Worm (Caenorhabditis elegans) whole organism, L3 larva: ENCODE results near the gene cif-1.

Experiments
- R02D3.7 ChIP-seq: fragments of 150-350 bp; optimal IDR thresholded peaks from 2 replicates; lab custom pipeline; 2014; ENCODE audit warnings: missing biosample characterization, missing genetic modification characterization
- ZK546.5 ChIP-seq: sonication (generic microtip); optimal IDR thresholded peaks from 2 replicates; lab custom pipeline; 2017; ENCODE audit warnings: missing biosample characterization, missing genetic modification characterization
- aly-2 ChIP-seq: fragments of 150-350 bp; optimal IDR thresholded peaks from 2 replicates; lab custom pipeline; 2014; ENCODE audit warnings: missing biosample characterization, missing genetic modification characterization
- ama-1 ChIP-seq: fragments of 150-350 bp; optimal IDR thresholded peaks from 2 replicates; lab custom pipeline; 2018
- ceh-16 ChIP-seq: sonication (generic microtip); optimal IDR thresholded peaks from 2 replicates; lab custom pipeline; 2017; ENCODE audit warnings: missing biosample characterization, missing genetic modification characterization
- ceh-28 ChIP-seq: fragments of 150-350 bp; optimal IDR thresholded peaks from 2 replicates; lab custom pipeline; 2014; ENCODE audit warnings: missing biosample characterization, missing genetic modification reagents, missing genetic modification characterization
- ceh-82 ChIP-seq: fragments of 150-350 bp; optimal IDR thresholded peaks from 2 replicates; lab custom pipeline; 2014; ENCODE audit warnings: missing biosample characterization, missing genetic modification characterization
- ceh-9 ChIP-seq: sonication (generic microtip); optimal IDR thresholded peaks from 2 replicates; lab custom pipeline; 2018; ENCODE audit warnings: missing biosample characterization, missing genetic modification characterization
- daf-12 ChIP-seq: fragments of 150-350 bp; optimal IDR thresholded peaks from 2 replicates; lab custom pipeline; 2014; ENCODE audit warnings: missing biosample characterization, missing genetic modification reagents, missing genetic modification characterization
- egl-27 ChIP-seq: sonication (generic microtip); optimal IDR thresholded peaks from 4 replicates; lab custom pipeline; 2017; ENCODE audit warnings: missing biosample characterization, missing genetic modification reagents, missing genetic modification characterization
- egl-5 ChIP-seq: fragments of 150-350 bp; optimal IDR thresholded peaks from 2 replicates; lab custom pipeline; 2017; ENCODE audit warnings: missing biosample characterization, missing genetic modification reagents, missing genetic modification characterization, inconsistent platforms
- elt-2 ChIP-seq: sonication (generic microtip); optimal IDR thresholded peaks from 2 replicates; lab custom pipeline; 2016; ENCODE audit warnings: missing genetic modification reagents, mild to moderate bottlenecking, missing genetic modification characterization, missing compliant biosample characterization
- elt-3 ChIP-seq, 3 experiments: fragments of 150-350 bp in 1 of 3; sonication (generic microtip) in 2 of 3; optimal IDR thresholded peaks; 2 replicates in 2 of 3; 4 replicates in 1 of 3; lab custom pipeline; 2014 to 2017; ENCODE audit warnings: missing biosample characterization in 3 of 3, missing genetic modification characterization in 3 of 3
- eor-1 ChIP-seq, 2 experiments: fragments of 150-350 bp; optimal IDR thresholded peaks; 2 replicates each; lab custom pipeline; 2014 to 2018; ENCODE audit warnings: missing biosample characterization in 2 of 2, missing genetic modification characterization in 2 of 2
- fkh-10 ChIP-seq: sonication (generic microtip); optimal IDR thresholded peaks from 2 replicates; lab custom pipeline; 2017; ENCODE audit warnings: missing biosample characterization, missing genetic modification reagents, missing genetic modification characterization
- fkh-2 ChIP-seq: fragments of 150-350 bp; optimal IDR thresholded peaks from 2 replicates; lab custom pipeline; 2014; ENCODE audit warnings: missing biosample characterization, missing genetic modification reagents, missing genetic modification characterization
- fos-1 ChIP-seq: fragments of 150-350 bp; optimal IDR thresholded peaks from 2 replicates; lab custom pipeline; 2014; ENCODE audit warnings: missing biosample characterization, missing genetic modification characterization
- hmg-11 ChIP-seq: sonication (generic microtip); optimal IDR thresholded peaks from 2 replicates; lab custom pipeline; 2016; ENCODE audit warnings: missing genetic modification characterization, missing compliant biosample characterization
- jun-1 ChIP-seq: fragments of 150-350 bp; optimal IDR thresholded peaks from 2 replicates; lab custom pipeline; 2014; ENCODE audit warnings: missing biosample characterization, missing genetic modification reagents, missing genetic modification characterization
- lin-15B ChIP-seq: fragments of 150-350 bp; optimal IDR thresholded peaks from 2 replicates; lab custom pipeline; 2014; ENCODE audit warnings: missing biosample characterization, missing genetic modification characterization
- lin-39 ChIP-seq: fragments of 150-350 bp; optimal IDR thresholded peaks from 2 replicates; lab custom pipeline; 2018; ENCODE audit warnings: missing biosample characterization, missing genetic modification reagents, missing genetic modification characterization
- lsy-12 ChIP-seq: sonication (generic microtip); optimal IDR thresholded peaks from 2 replicates; lab custom pipeline; 2016; ENCODE audit warnings: mild to moderate bottlenecking, missing genetic modification characterization, missing compliant biosample characterization
- mdl-1 ChIP-seq: fragments of 150-350 bp; optimal IDR thresholded peaks from 2 replicates; lab custom pipeline; 2014; ENCODE audit warnings: missing biosample characterization, missing genetic modification characterization
- mml-1 ChIP-seq: fragments of 150-350 bp; sonication (generic microtip); optimal IDR thresholded peaks from 3 replicates; lab custom pipeline; 2014; ENCODE audit warnings: missing biosample characterization, missing genetic modification characterization
- nfya-1 ChIP-seq: sonication (generic microtip); optimal IDR thresholded peaks from 2 replicates; lab custom pipeline; 2017; ENCODE audit warnings: missing genetic modification characterization, mild to moderate bottlenecking, missing compliant biosample characterization, antibody characterized with exemption, moderate library complexity; ENCODE audit not compliant: insufficient read depth
- nhr-11 ChIP-seq: fragments of 150-350 bp; optimal IDR thresholded peaks from 2 replicates; lab custom pipeline; 2014; ENCODE audit warnings: missing biosample characterization, missing genetic modification characterization
- nhr-12 ChIP-seq: fragments of 150-350 bp; optimal IDR thresholded peaks from 2 replicates; lab custom pipeline; 2014; ENCODE audit warnings: missing biosample characterization, missing genetic modification characterization
- nhr-23 ChIP-seq: fragments of 150-350 bp; optimal IDR thresholded peaks from 2 replicates; lab custom pipeline; 2014; ENCODE audit warnings: missing biosample characterization, missing genetic modification reagents, missing genetic modification characterization
- nhr-25 ChIP-seq: sonication (generic microtip); optimal IDR thresholded peaks from 2 replicates; lab custom pipeline; 2017; ENCODE audit warnings: missing biosample characterization, missing genetic modification characterization
- nhr-28 ChIP-seq: fragments of 150-350 bp; optimal IDR thresholded peaks from 2 replicates; lab custom pipeline; 2014; ENCODE audit warnings: missing biosample characterization, missing genetic modification characterization
- nhr-43 ChIP-seq: sonication (generic microtip); optimal IDR thresholded peaks from 2 replicates; lab custom pipeline; 2016; ENCODE audit warnings: mild to moderate bottlenecking, missing genetic modification characterization, missing compliant biosample characterization; ENCODE audit not compliant: poor library complexity, severe bottlenecking
- nhr-76 ChIP-seq: fragments of 150-350 bp; sonication (generic microtip); optimal IDR thresholded peaks from 5 replicates; lab custom pipeline; 2014; ENCODE audit warnings: missing biosample characterization, missing genetic modification characterization
- nhr-77 ChIP-seq: fragments of 150-350 bp; optimal IDR thresholded peaks from 2 replicates; lab custom pipeline; 2014; ENCODE audit warnings: missing biosample characterization, missing genetic modification characterization
- pha-4 ChIP-seq: fragments of 150-350 bp; optimal IDR thresholded peaks from 2 replicates; lab custom pipeline; 2014; ENCODE audit warnings: missing biosample characterization, missing genetic modification reagents, missing genetic modification characterization
- pqm-1 ChIP-seq: fragments of 150-350 bp; optimal IDR thresholded peaks from 2 replicates; lab custom pipeline; 2017; ENCODE audit warnings: missing biosample characterization, missing genetic modification characterization, inconsistent platforms
- sea-2 ChIP-seq: fragments of 150-350 bp; sonication (generic microtip); optimal IDR thresholded peaks from 4 replicates; lab custom pipeline; 2014; ENCODE audit warnings: missing biosample characterization, missing genetic modification reagents, missing genetic modification characterization
- skn-1 ChIP-seq: fragments of 150-350 bp; optimal IDR thresholded peaks from 2 replicates; lab custom pipeline; 2014; ENCODE audit warnings: missing biosample characterization, missing genetic modification characterization
- snpc-4 ChIP-seq: fragments of 150-350 bp; optimal IDR thresholded peaks from 2 replicates; lab custom pipeline; 2014; ENCODE audit warnings: missing biosample characterization, missing genetic modification characterization
- unc-39 ChIP-seq: sonication (generic microtip); optimal IDR thresholded peaks from 4 replicates; lab custom pipeline; 2017; ENCODE audit warnings: missing biosample characterization, missing genetic modification characterization
- zag-1 ChIP-seq: fragments of 150-350 bp; optimal IDR thresholded peaks from 2 replicates; lab custom pipeline; 2014; ENCODE audit warnings: missing biosample characterization, missing genetic modification characterization
- ztf-11 ChIP-seq: fragments of 150-350 bp; optimal IDR thresholded peaks from 2 replicates; lab custom pipeline; 2014; ENCODE audit warnings: missing biosample characterization, missing genetic modification characterization
- ztf-4 ChIP-seq: fragments of 150-350 bp; optimal IDR thresholded peaks from 2 replicates; lab custom pipeline; 2014; ENCODE audit warnings: missing biosample characterization, missing genetic modification characterization

cif-1 gene

DNA sequence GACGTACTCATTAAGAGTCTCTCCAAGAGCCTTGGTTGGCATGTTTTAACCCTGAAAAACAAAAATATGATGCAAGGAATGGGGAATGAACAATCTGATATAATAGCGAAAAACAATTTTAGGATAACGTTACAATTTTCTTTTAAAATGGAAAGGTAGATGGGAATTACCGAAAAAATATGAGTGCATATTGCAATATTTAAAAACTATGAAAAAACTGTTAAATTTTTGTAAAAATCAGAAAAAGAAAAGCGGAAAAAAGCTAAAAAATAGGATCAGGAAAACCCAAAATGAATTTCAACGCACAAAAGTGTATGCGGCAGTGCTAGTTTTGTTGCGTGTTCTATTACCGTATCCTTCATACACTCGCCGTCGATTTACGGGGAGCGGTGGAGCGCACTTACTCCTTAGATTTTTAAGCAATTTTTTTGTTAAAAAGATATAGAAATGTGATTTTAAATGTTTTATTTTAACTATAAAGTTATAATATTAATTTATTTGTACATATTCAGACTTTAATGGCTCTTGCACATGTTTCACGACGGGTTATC, 39.2 kb upstream of the cif-1 start, which contains the start of the genes rpl-20 and Y17G9B.5 (continued):
- peak; percentile 87 for TF ChIP-seq zag-1 (tag; lab: Kevin White, UChicago)
- TF ChIP-seq R02D3.7 (tag; lab: Kevin White, UChicago), result peak; percentile 100
- peak; percentile 98 for TF ChIP-seq egl-5
- TF ChIP-seq ceh-28, result peak; percentile 98
- TF ChIP-seq nhr-11, result peak; percentile 98
- TF ChIP-seq ztf-4 (tag; lab: Kevin White, UChicago), result peak; percentile 97
- TF ChIP-seq pha-4 (tag; lab: Kevin White, UChicago), result peak; percentile 100
- peak; percentile 100 for TF ChIP-seq fkh-10 (GFP tag; lab: Kevin White, UChicago)
- peak; percentile 94 for TF ChIP-seq fos-1
- TF ChIP-seq lin-39 (tag; lab: Kevin White, UChicago), result peak; percentile 99
- TF ChIP-seq ZK546.5 (tag; lab: Kevin White, UChicago), result peak; percentile 83
- peak; percentile 94 for TF ChIP-seq egl-27 (tag; lab: Kevin White, UChicago)
- peak; percentile 100 for TF ChIP-seq lsy-12
- TF ChIP-seq ceh-16, result peak; percentile 60
- peak; percentile 85 for TF ChIP-seq sea-2

DNA sequence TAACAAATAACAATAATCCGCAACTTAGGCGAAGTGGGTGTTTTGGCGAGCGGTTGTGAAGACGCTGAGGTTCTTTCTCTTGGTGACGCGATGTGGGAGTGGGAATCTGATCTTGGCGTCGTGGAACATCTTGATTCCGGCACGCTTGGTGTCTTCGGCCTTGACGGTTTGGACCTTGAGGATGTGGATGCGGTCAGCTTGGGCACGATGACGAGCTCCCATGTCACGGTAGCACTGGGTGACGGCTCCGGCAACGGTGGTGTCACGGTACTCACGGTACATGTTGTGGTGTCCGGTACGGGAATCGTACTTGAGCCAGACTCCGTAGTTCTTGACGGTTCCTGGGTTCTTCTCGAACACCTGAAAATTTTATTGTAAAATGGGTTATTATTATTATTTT, 38.6 kb upstream of the cif-1 start:
- TF ChIP-seq eor-1 (tag; optimal IDR thresholded peaks at IDR 0.05; lab: Kevin White, UChicago), result no peak
- TF ChIP-seq mml-1 (tag; lab: Kevin White, UChicago), result no peak
- no peak for TF ChIP-seq lin-15B (tag; lab: Kevin White, UChicago)
- no peak for TF ChIP-seq zag-1 (tag; lab: Kevin White, UChicago)
- no peak for TF ChIP-seq nhr-76
- TF ChIP-seq nhr-28, result no peak
- no peak for TF ChIP-seq ztf-4 (tag; lab: Kevin White, UChicago)
- TF ChIP-seq jun-1 (tag; lab: Kevin White, UChicago), result no peak
- no peak for TF ChIP-seq ceh-82 (tag; lab: Kevin White, UChicago)
- no peak for TF ChIP-seq fkh-2 (tag; lab: Kevin White, UChicago)
- TF ChIP-seq nhr-77, result no peak
- TF ChIP-seq skn-1 (tag; lab: Kevin White, UChicago), result no peak
- TF ChIP-seq ztf-11 (tag; lab: Kevin White, UChicago), result no peak
- TF ChIP-seq lsy-12, result no peak
- no peak for TF ChIP-seq pqm-1 (tag; lab: Kevin White, UChicago)
- no peak for TF ChIP-seq nhr-11
- TF ChIP-seq unc-39, result no peak
- TF ChIP-seq aly-2 (tag; lab: Kevin White, UChicago), result no peak
- no peak for TF ChIP-seq egl-27 (tag; lab: Kevin White, UChicago)

- TF ChIP-seq nhr-28 (no peak), pha-4 (tag; lab: Kevin White, UChicago) (peak; percentile 54), mdl-1 (tag; lab: Kevin White, UChicago) (no peak), hmg-11 (tag; lab: Kevin White, UChicago) (peak; percentile 82), daf-12 (tag; lab: Kevin White, UChicago) (no peak), lin-39 (tag; lab: Kevin White, UChicago) (peak; percentile 4), ama-1 (peak; percentile 84), egl-5 (no peak), lsy-12 (peak; percentile 68), nfya-1 (tag; lab: Kevin White, UChicago) (peak; percentile 66), lin-15B (tag; lab: Kevin White, UChicago) (peak; percentile 83), eor-1 (tag; optimal IDR thresholded peaks at IDR 0.05; lab: Kevin White, UChicago) (no peak), ceh-16 (no peak), nhr-23 (tag; lab: Kevin White, UChicago) (peak; percentile 38), egl-27 (tag; lab: Kevin White, UChicago) (no peak), ceh-9 (no peak), zag-1 (tag; lab: Kevin White, UChicago) (no peak), ceh-82 (tag; lab: Kevin White, UChicago) (no peak), skn-1 (tag; lab: Kevin White, UChicago) (peak; percentile 18), nhr-11 (no peak), mml-1 (tag; lab: Kevin White, UChicago) (no peak), R02D3.7 (tag; lab: Kevin White, UChicago) (peak; percentile 67), pqm-1 (tag; lab: Kevin White, UChicago) (peak; percentile 70), nhr-43 (no peak), elt-3 (tag; optimal IDR thresholded peaks at IDR 0.05; lab: Kevin White, UChicago) (no peak), jun-1 (tag; lab: Kevin White, UChicago) (peak; percentile 10), fos-1 (peak; percentile 47), aly-2 (tag; lab: Kevin White, UChicago) (peak; percentile 69), snpc-4 (tag; lab: Kevin White, UChicago) (no peak), nhr-25 (tag; lab: Kevin White, UChicago) (peak; percentile 62), ZK546.5 (tag; lab: Kevin White, UChicago) (no peak), fkh-2 (tag; lab: Kevin White, UChicago) (no peak), ceh-28 (peak; percentile 47), nhr-12 (tag; lab: Kevin White, UChicago) (no peak), elt-2 (tag; lab: Kevin White, UChicago) (peak; percentile 73), nhr-77 (peak; percentile 61), ztf-4 (tag; lab: Kevin White, UChicago) (no peak)
Measured at ce11 chrIV:4748408-4749105, 38.0 kb upstream of the cif-1 start, which contains the start of gene cyc-2.1. TSS of gene cyc-2.1 (minus strand) at chrIV:4749012.
